Worm (Caenorhabditis elegans): ENCODE results near the gene pals-17.

The pals-17 gene

DNA sequence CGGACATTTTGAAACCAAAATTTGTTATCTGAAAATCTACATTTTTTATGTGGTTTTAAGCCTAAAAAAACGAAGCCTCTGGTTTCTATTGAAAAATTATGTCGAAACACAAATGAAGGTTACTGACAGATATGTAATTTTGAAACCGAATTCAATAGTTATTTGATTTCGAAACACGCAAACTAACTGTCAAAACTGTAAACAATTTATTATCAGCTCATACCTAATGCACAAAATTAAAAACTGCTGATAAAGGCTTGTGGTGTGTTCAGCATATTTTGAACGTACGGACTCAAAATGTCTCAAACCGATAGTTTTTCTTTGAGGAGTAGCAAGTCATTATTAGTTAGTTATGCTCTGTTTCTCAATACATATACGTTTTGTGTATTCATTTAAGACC lies 49.2 kb downstream of the pals-17 start, which contains the start of gene fbxa-26:
TSS of gene fbxa-26 (minus strand) at position 35 of the 400 bp plus-strand sequence.
- TF ChIP-seq mbf-1 (tag; optimal IDR thresholded peaks at IDR 0.05) (no peak), nhr-11 (tag; optimal IDR thresholded peaks at IDR 0.05) (no peak), Y55F3AM.14 (GFP tag; optimal IDR thresholded peaks at IDR 0.05) (no peak), ztf-11 (tag; optimal IDR thresholded peaks at IDR 0.05) (no peak), fos-1 (tag; optimal IDR thresholded peaks at IDR 0.05) (peak; percentile 48), unc-55 (GFP tag; optimal IDR thresholded peaks at IDR 0.05) (no peak)

Data from whole organism, L2 larva.